Worm (Caenorhabditis elegans): ENCODE results near the gene Y54G2A.76.
"Not testable (repeated sequence)": the region's sequence is repeated elsewhere in the genome, so short reads cannot be mapped to it uniquely, and the experiment has no call there.

The Y54G2A.76 gene

DNA sequence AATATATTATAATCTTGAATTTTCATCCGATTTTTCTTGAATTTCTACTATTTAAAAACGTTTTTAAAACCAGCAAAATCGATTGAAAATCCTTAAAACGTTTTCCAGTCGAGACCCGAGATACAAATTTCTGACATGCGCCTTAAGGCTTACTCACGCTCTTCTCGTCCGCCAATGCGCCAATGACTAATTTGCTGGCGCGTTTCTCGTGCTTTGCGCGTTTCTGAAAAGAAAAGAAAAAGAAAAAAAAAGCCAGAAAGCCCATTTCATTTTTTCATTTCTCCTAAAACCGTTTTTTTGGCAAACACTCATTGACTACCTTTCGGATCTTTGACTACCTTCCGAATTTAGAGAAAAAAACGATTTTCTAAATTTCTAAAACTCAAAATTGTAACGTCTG lies 32.5 kb upstream of the Y54G2A.76 start:
- TF ChIP-seq hpl-2 (GFP tag; optimal IDR thresholded peaks at IDR 0.05), result no peak
- TF ChIP-seq nhr-85 (tag), result peak; percentile 56

- not testable (repeated sequence) for TF ChIP-seq nhr-12 (tag; optimal IDR thresholded peaks at IDR 0.05); blmp-1 (tag; optimal IDR thresholded peaks at IDR 0.05); lin-35 (GFP tag; optimal IDR thresholded peaks at IDR 0.05)
Measured at ce11 chrIV:2777841-2778240, 31.4 kb upstream of the Y54G2A.76 start, which contains the start of gene Y54G2A.72. Gene Y54G2A.72, plus strand, starts transcription at chrIV:2778141.

ce11 chrIV:2782793-2783540 lies 26.2 kb upstream of the Y54G2A.76 start, which contains the start of gene Y54G2A.12:
Gene Y54G2A.12, minus strand, starts transcription at chrIV:2782843.
- peak; percentile 39 to 41 for TF ChIP-seq efl-1 (optimal IDR thresholded peaks at IDR 0.05)
- TF ChIP-seq efl-1 (GFP tag; optimal IDR thresholded peaks at IDR 0.05 in 1 of 2), result peak; percentile 44 to 55
- TF ChIP-seq ets-5 (GFP tag; IDR thresholded peaks at IDR 0.05), result no peak
- TF ChIP-seq dpl-1 (GFP tag; optimal IDR thresholded peaks at IDR 0.05), result peak in 2 of 3 experiments; percentile 4 to 8

DNA sequence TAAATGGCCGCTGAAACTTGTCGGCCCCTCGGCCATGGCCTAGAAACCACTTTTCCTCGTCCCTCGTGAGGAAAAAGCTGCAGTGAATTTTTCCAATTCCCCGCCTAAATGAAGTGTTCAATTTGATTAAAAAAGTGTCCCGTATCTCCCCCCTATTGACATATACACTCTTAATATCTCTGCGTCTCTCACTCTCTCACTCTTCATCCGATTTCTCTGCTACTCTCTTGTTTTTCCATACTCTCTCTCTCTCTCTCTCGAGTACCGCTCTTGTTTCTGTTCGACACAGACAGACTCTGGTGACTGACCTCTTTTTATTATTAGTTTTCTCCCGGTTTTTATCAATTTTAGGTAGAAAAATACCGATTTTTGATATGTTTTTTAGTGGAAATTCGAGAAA lies 24.2 kb upstream of the Y54G2A.76 start:
- TF ChIP-seq efl-1 (optimal IDR thresholded peaks at IDR 0.05), result peak; percentile 69 to 72
- TF ChIP-seq efl-1 (GFP tag; optimal IDR thresholded peaks at IDR 0.05 in 1 of 2), result peak; percentile 47 to 87
- no peak for TF ChIP-seq fkh-8 (tag; optimal IDR thresholded peaks at IDR 0.05)
- TF ChIP-seq unc-130 (tag; optimal IDR thresholded peaks at IDR 0.05), result no peak
- TF ChIP-seq nhr-85 (tag), result peak; percentile 71
- TF ChIP-seq ceh-90 (tag; optimal IDR thresholded peaks at IDR 0.05), result no peak
- no peak for TF ChIP-seq fkh-10 (GFP tag; optimal IDR thresholded peaks at IDR 0.05)
- no peak for TF ChIP-seq nhr-11 (tag; optimal IDR thresholded peaks at IDR 0.05)
- no peak for TF ChIP-seq mab-9 (GFP tag; IDR thresholded peaks at IDR 0.05)
- no peak for TF ChIP-seq lin-14 (GFP tag; optimal IDR thresholded peaks at IDR 0.05)
- TF ChIP-seq lin-35 (GFP tag; optimal IDR thresholded peaks at IDR 0.05), result peak; percentile 45 to 55
- TF ChIP-seq egl-13 (tag; optimal IDR thresholded peaks at IDR 0.05), result no peak
- no peak for TF ChIP-seq sup-37 (GFP tag; optimal IDR thresholded peaks at IDR 0.05)
- TF ChIP-seq ceh-88 (GFP tag; IDR thresholded peaks at IDR 0.05), result no peak
- no peak for TF ChIP-seq zip-4 (GFP tag; optimal IDR thresholded peaks at IDR 0.05)
- TF ChIP-seq aly-2 (tag; optimal IDR thresholded peaks at IDR 0.05), result no peak
- no peak for TF ChIP-seq C04F5.9 (tag; optimal IDR thresholded peaks at IDR 0.05)
- no peak for TF ChIP-seq lin-15B (tag; optimal IDR thresholded peaks at IDR 0.05)
- no peak for TF ChIP-seq lin-13 (GFP tag; optimal IDR thresholded peaks at IDR 0.05)
- peak; percentile 64 for TF ChIP-seq mep-1 (tag; optimal IDR thresholded peaks at IDR 0.05)
- TF ChIP-seq nhr-90 (tag; optimal IDR thresholded peaks at IDR 0.05; ENCODE audit: poor library complexity), result peak; percentile 48
- TF ChIP-seq ceh-63 (GFP tag; optimal IDR thresholded peaks at IDR 0.05), result no peak
- TF ChIP-seq pax-3 (tag; optimal IDR thresholded peaks at IDR 0.05), result no peak
- no peak for TF ChIP-seq rnt-1 (tag; optimal IDR thresholded peaks at IDR 0.05)
- TF ChIP-seq nhr-84 (tag; optimal IDR thresholded peaks at IDR 0.05), result no peak
- TF ChIP-seq irx-1 (tag; optimal IDR thresholded peaks at IDR 0.05), result no peak
- no peak for TF ChIP-seq ets-5 (GFP tag; IDR thresholded peaks at IDR 0.05)
- TF ChIP-seq nhr-76 (tag; optimal IDR thresholded peaks at IDR 0.05), result no peak
- TF ChIP-seq xbp-1 (tag; optimal IDR thresholded peaks at IDR 0.05), result peak; percentile 29
- TF ChIP-seq pag-3 (tag; optimal IDR thresholded peaks at IDR 0.05; ENCODE audit: borderline replicate concordance, insufficient read depth), result no peak
- no peak for TF ChIP-seq sptf-1 (tag; optimal IDR thresholded peaks at IDR 0.05)
- peak; percentile 38 for TF ChIP-seq blmp-1 (tag; optimal IDR thresholded peaks at IDR 0.05)
- TF ChIP-seq unc-98 (GFP tag; IDR thresholded peaks at IDR 0.05), result no peak
- 0 out of 2 replicates have a peak, but pooled peaks have one; percentile 13 for TF ChIP-seq grh-1 (GFP tag; IDR thresholded peaks at IDR 0.05)
- TF ChIP-seq jun-1 (tag; optimal IDR thresholded peaks at IDR 0.05), result no peak
- peak; percentile 36 for TF ChIP-seq swsn-7 (tag; optimal IDR thresholded peaks at IDR 0.05)
- TF ChIP-seq hlh-4 (tag; optimal IDR thresholded peaks at IDR 0.05), result no peak
- no peak for TF ChIP-seq nhr-28 (tag; optimal IDR thresholded peaks at IDR 0.05)
- peak in 1 of 6 experiments; percentile 26 for TF ChIP-seq elt-3 (tag; optimal IDR thresholded peaks at IDR 0.05)
- no peak for TF ChIP-seq C34B4.2 (tag; optimal IDR thresholded peaks at IDR 0.05)
- peak; percentile 3 to 46 (median 40) for TF ChIP-seq ceh-82 (tag; optimal IDR thresholded peaks at IDR 0.05)
- TF ChIP-seq C16A3.4 (tag; optimal IDR thresholded peaks at IDR 0.05), result no peak
